Fruit fly (Drosophila melanogaster) whole organism, embryonic: Measurements from ENCODE around the gene ATPsynD.

Experiments used
- B-H2 ChIP-seq: fragments of 200-800 bp; sonication (Bioruptor generic); optimal IDR thresholded peaks from 2 replicates; lab custom pipeline; 2018; ENCODE audit warnings: missing biosample characterization, mild to moderate bottlenecking, missing genetic modification characterization
- CG10543 ChIP-seq: fragments of 200-800 bp; sonication (Bioruptor generic); optimal IDR thresholded peaks from 3 replicates; lab custom pipeline; 2017; ENCODE audit warnings: missing biosample characterization, mild to moderate bottlenecking, missing genetic modification characterization, moderate library complexity
- CG11695 ChIP-seq: fragments of 200-800 bp; sonication (Bioruptor generic); IDR thresholded peaks from 3 replicates; pipeline ENCODE4 v1.3.6; 2022; ENCODE audit warnings: missing biosample characterization, missing genetic modification characterization
- CG12391 ChIP-seq: fragments of 200-800 bp; sonication (Bioruptor generic); optimal IDR thresholded peaks from 3 replicates; lab custom pipeline; 2018; ENCODE audit warnings: missing biosample characterization, mild to moderate bottlenecking, missing genetic modification characterization, moderate library complexity
- CG12659 ChIP-seq: fragments of 200-800 bp; sonication (Bioruptor generic); optimal IDR thresholded peaks from 3 replicates; lab custom pipeline; 2017; ENCODE audit warnings: mild to moderate bottlenecking, missing biosample characterization, missing genetic modification reagents, missing genetic modification characterization
- CG13894 ChIP-seq: fragments of 200-800 bp; sonication (Bioruptor generic); optimal IDR thresholded peaks from 3 replicates; lab custom pipeline; 2018; ENCODE audit warnings: missing biosample characterization, mild to moderate bottlenecking, missing genetic modification characterization, moderate library complexity
- CG14050 ChIP-seq: fragments of 200-800 bp; sonication (Bioruptor generic); IDR thresholded peaks from 3 replicates; pipeline ENCODE4 v1.3.6; 2022; ENCODE audit warnings: missing biosample characterization, missing genetic modification characterization
- CG14710 ChIP-seq: fragments of 200-800 bp; sonication (Bioruptor generic); optimal IDR thresholded peaks from 3 replicates; lab custom pipeline; 2019; ENCODE audit warnings: missing biosample characterization, mild to moderate bottlenecking, missing genetic modification characterization, moderate library complexity
- CG15601 ChIP-seq: fragments of 200-800 bp; sonication (Bioruptor generic); optimal IDR thresholded peaks from 3 replicates; lab custom pipeline; 2019; ENCODE audit warnings: missing biosample characterization, mild to moderate bottlenecking, missing genetic modification characterization, moderate library complexity
- CG17361 ChIP-seq: fragments of 200-800 bp; sonication (Bioruptor generic); IDR thresholded peaks from 3 replicates; pipeline ENCODE4 v1.3.6; 2022; ENCODE audit warnings: missing biosample characterization, missing genetic modification characterization
- CG17802 ChIP-seq: fragments of 200-800 bp; sonication (Bioruptor generic); optimal IDR thresholded peaks from 2 replicates; lab custom pipeline; 2018; ENCODE audit warnings: missing biosample characterization, mild to moderate bottlenecking, missing genetic modification characterization, moderate library complexity
- CG17829 ChIP-seq: fragments of 200-800 bp; optimal IDR thresholded peaks from 2 replicates; lab custom pipeline; 2019; ENCODE audit warnings: missing biosample characterization, mild to moderate bottlenecking, missing genetic modification characterization, moderate library complexity
- CG2199 ChIP-seq: fragments of 200-800 bp; sonication (Bioruptor generic); IDR thresholded peaks from 3 replicates; pipeline ENCODE4 v1.3.6; 2022; ENCODE audit warnings: missing biosample characterization, missing genetic modification characterization
- CG3163 ChIP-seq: fragments of 200-800 bp; sonication (Bioruptor generic); optimal IDR thresholded peaks from 3 replicates; lab custom pipeline; 2016; ENCODE audit warnings: missing biosample characterization, missing genetic modification characterization
- CG32532 ChIP-seq: fragments of 200-800 bp; sonication (Bioruptor generic); IDR thresholded peaks from 2 replicates; pipeline ENCODE4 v1.3.6; 2022; ENCODE audit warnings: missing biosample characterization, missing genetic modification characterization
- CG34422 ChIP-seq: fragments of 200-800 bp; sonication (Bioruptor generic); IDR thresholded peaks from 3 replicates; pipeline ENCODE4 v1.3.6; 2022; ENCODE audit warnings: missing biosample characterization, missing genetic modification characterization
- CG42726 ChIP-seq: fragments of 200-800 bp; sonication (Bioruptor generic); IDR thresholded peaks from 2 replicates; pipeline ENCODE4 v1.3.6; 2022; ENCODE audit warnings: missing biosample characterization, missing genetic modification characterization; ENCODE audit not compliant: partially characterized antibody
- CG4730 ChIP-seq: fragments of 200-800 bp; sonication (Bioruptor generic); IDR thresholded peaks from 2 replicates; pipeline ENCODE4 v1.3.6; 2022; ENCODE audit warnings: missing biosample characterization, missing genetic modification characterization
- CG6791 ChIP-seq: fragments of 200-800 bp; sonication (Bioruptor generic); IDR thresholded peaks from 3 replicates; pipeline ENCODE4 v1.3.6; 2022; ENCODE audit warnings: missing biosample characterization, missing genetic modification characterization; ENCODE audit not compliant: partially characterized antibody
- CG7357 ChIP-seq: fragments of 200-800 bp; sonication (Bioruptor generic); IDR thresholded peaks from 3 replicates; pipeline ENCODE4 v1.3.6; 2022; ENCODE audit warnings: missing biosample characterization, missing genetic modification characterization
- Dbx ChIP-seq: fragments of 200-800 bp; sonication (Bioruptor generic); IDR thresholded peaks from 3 replicates; pipeline ENCODE4 v1.3.6; 2022; ENCODE audit warnings: missing biosample characterization, missing genetic modification characterization
- Dek ChIP-seq: fragments of 200-800 bp; sonication (Bioruptor generic); optimal IDR thresholded peaks from 3 replicates; lab custom pipeline; 2019; ENCODE audit warnings: missing biosample characterization, mild to moderate bottlenecking, missing genetic modification characterization, moderate library complexity
- Dref ChIP-seq: fragments of 200-800 bp; sonication (Bioruptor generic); IDR thresholded peaks from 2 replicates; pipeline ENCODE4 v1.3.6; 2022; ENCODE audit warnings: missing biosample characterization, missing genetic modification characterization
- Mad ChIP-seq: fragments of 200-800 bp; sonication (Bioruptor generic); optimal IDR thresholded peaks from 2 replicates; lab custom pipeline; 2016; ENCODE audit warnings: missing biosample characterization, missing genetic modification characterization
- Meics ChIP-seq: fragments of 200-800 bp; sonication (Bioruptor generic); optimal IDR thresholded peaks from 2 replicates; lab custom pipeline; 2017; ENCODE audit warnings: missing biosample characterization, mild to moderate bottlenecking, missing genetic modification characterization
- Mes4 ChIP-seq: fragments of 200-800 bp; sonication (Bioruptor generic); optimal IDR thresholded peaks from 2 replicates; lab custom pipeline; 2016; ENCODE audit warnings: missing biosample characterization, missing genetic modification characterization
- NFAT ChIP-seq: fragments of 200-800 bp; sonication (Bioruptor generic); IDR thresholded peaks from 2 replicates; pipeline ENCODE4 v1.3.6; 2022; ENCODE audit warnings: missing biosample characterization, missing genetic modification characterization
- Sin3A ChIP-seq: fragments of >200 bp; optimal IDR thresholded peaks from 2 replicates; lab custom pipeline; 2018
- Sry-δ ChIP-seq: fragments of 200-800 bp; sonication (Bioruptor generic); optimal IDR thresholded peaks from 2 replicates; lab custom pipeline; 2016; ENCODE audit warnings: missing biosample characterization, missing genetic modification characterization
- TFAM ChIP-seq: fragments of 200-800 bp; sonication (Bioruptor generic); optimal IDR thresholded peaks from 2 replicates; lab custom pipeline; 2017; ENCODE audit warnings: missing biosample characterization, missing genetic modification characterization, inconsistent platforms
- ato ChIP-seq: fragments of 200-800 bp; sonication (Bioruptor generic); IDR thresholded peaks from 2 replicates; pipeline ENCODE4 v1.3.6; 2022; ENCODE audit warnings: missing biosample characterization, missing genetic modification characterization; ENCODE audit not compliant: partially characterized antibody
- cato ChIP-seq: fragments of 200-800 bp; sonication (Bioruptor generic); optimal IDR thresholded peaks from 2 replicates; lab custom pipeline; 2016; ENCODE audit warnings: missing biosample characterization, missing genetic modification characterization, borderline replicate concordance
- caup ChIP-seq: fragments of 200-800 bp; sonication (Bioruptor generic); optimal IDR thresholded peaks from 3 replicates; lab custom pipeline; 2017; ENCODE audit warnings: missing biosample characterization, mild to moderate bottlenecking, missing genetic modification characterization, moderate library complexity; ENCODE audit not compliant: severe bottlenecking
- chinmo ChIP-seq: fragments of 200-800 bp; sonication (Bioruptor generic); IDR thresholded peaks from 4 replicates; pipeline ENCODE4 v1.3.6; 2022; ENCODE audit warnings: missing biosample characterization, missing genetic modification characterization; ENCODE audit not compliant: partially characterized antibody
- disco-r ChIP-seq: fragments of 200-800 bp; sonication (Bioruptor generic); optimal IDR thresholded peaks from 2 replicates; lab custom pipeline; 2016; ENCODE audit warnings: missing biosample characterization, missing genetic modification characterization
- exex ChIP-seq: fragments of 200-800 bp; sonication (Bioruptor generic); optimal IDR thresholded peaks from 4 replicates; lab custom pipeline; 2018; ENCODE audit warnings: missing biosample characterization, mild to moderate bottlenecking, missing genetic modification characterization, moderate library complexity
- eyg ChIP-seq: fragments of 200-800 bp; sonication (Bioruptor generic); optimal IDR thresholded peaks from 3 replicates; lab custom pipeline; 2016; ENCODE audit warnings: missing biosample characterization, missing genetic modification characterization
- grau ChIP-seq: fragments of 200-800 bp; optimal IDR thresholded peaks from 3 replicates; lab custom pipeline; 2019; ENCODE audit warnings: missing biosample characterization, mild to moderate bottlenecking, missing genetic modification characterization, moderate library complexity
- hbn ChIP-seq: fragments of 200-800 bp; sonication (Bioruptor generic); IDR thresholded peaks from 2 replicates; pipeline ENCODE4 v1.3.6; 2022; ENCODE audit warnings: missing biosample characterization, missing genetic modification characterization; ENCODE audit not compliant: partially characterized antibody
- hkb ChIP-seq, 2 experiments: fragments of 200-800 bp in 1 of 2; fragments of >200 bp in 1 of 2; sonication (Bioruptor generic) in 1 of 2; IDR thresholded peaks in 1 of 2; optimal IDR thresholded peaks in 1 of 2; 2 replicates each; pipeline versions ENCODE4 v1.3.6 to Lab custom; 2017 to 2022; ENCODE audit warnings: missing biosample characterization in 1 of 2, missing genetic modification characterization in 1 of 2
- mirr ChIP-seq: fragments of 200-800 bp; sonication (Bioruptor generic); optimal IDR thresholded peaks from 3 replicates; lab custom pipeline; 2018; ENCODE audit warnings: missing biosample characterization, mild to moderate bottlenecking, missing genetic modification characterization
- salm ChIP-seq: fragments of 200-800 bp; sonication (Bioruptor generic); optimal IDR thresholded peaks from 2 replicates; lab custom pipeline; 2018; ENCODE audit warnings: missing biosample characterization, mild to moderate bottlenecking, missing genetic modification characterization
- sd ChIP-seq: fragments of 200-800 bp; sonication (Bioruptor generic); optimal IDR thresholded peaks from 3 replicates; lab custom pipeline; 2018; ENCODE audit warnings: missing biosample characterization, mild to moderate bottlenecking, missing genetic modification characterization, moderate library complexity
- so ChIP-seq: fragments of 200-800 bp; sonication (Bioruptor generic); IDR thresholded peaks from 3 replicates; pipeline ENCODE4 v1.3.6; 2022; ENCODE audit warnings: missing biosample characterization, missing genetic modification characterization
- stwl ChIP-seq: fragments of 200-800 bp; sonication (Bioruptor generic); optimal IDR thresholded peaks from 3 replicates; lab custom pipeline; 2018; ENCODE audit warnings: missing biosample characterization, mild to moderate bottlenecking, missing genetic modification characterization, moderate library complexity
- trh ChIP-seq: fragments of 200-800 bp; sonication (Bioruptor generic); optimal IDR thresholded peaks from 2 replicates; lab custom pipeline; 2016; ENCODE audit warnings: missing biosample characterization, missing genetic modification characterization
- unpg ChIP-seq: fragments of 200-800 bp; sonication (Bioruptor generic); optimal IDR thresholded peaks from 3 replicates; lab custom pipeline; 2018; ENCODE audit warnings: missing biosample characterization, mild to moderate bottlenecking, missing genetic modification characterization, moderate library complexity
- z ChIP-seq: fragments of 200-800 bp; sonication (Bioruptor generic); IDR thresholded peaks from 3 replicates; pipeline ENCODE4 v1.3.6; 2022; ENCODE audit warnings: missing biosample characterization, missing genetic modification characterization
- zf30C ChIP-seq: fragments of 200-800 bp; sonication (Bioruptor generic); optimal IDR thresholded peaks from 3 replicates; lab custom pipeline; 2018; ENCODE audit warnings: missing biosample characterization, mild to moderate bottlenecking, missing genetic modification characterization

ATPsynD gene

dm6 chr3R:19094039-19094438 lies 761 bp upstream of the ATPsynD start, which contains the start of gene cdi:
TSS of gene cdi (minus strand) at chr3R:19094270.
- peak; percentile 9 for TF ChIP-seq mirr (GFP tag; lab: Kevin White, UChicago)
- TF ChIP-seq Meics (GFP tag; lab: Kevin White, UChicago) = no peak
- peak; percentile 25 for TF ChIP-seq CG13894 (tag; lab: Kevin White, UChicago)
- no peak for TF ChIP-seq trh (GFP tag; lab: Kevin White, UChicago)
- peak; percentile 6 for TF ChIP-seq exex (tag; lab: Kevin White, UChicago)
- peak; percentile 2 for TF ChIP-seq CG3163
- peak; percentile 28 for TF ChIP-seq CG17829 (tag; lab: Kevin White, UChicago)
- TF ChIP-seq Dref (GFP tag; lab: Robert Waterston, UW) = peak; percentile 84
- peak; percentile 19 for TF ChIP-seq CG12391 (tag; lab: Kevin White, UChicago)
- TF ChIP-seq z = 0 out of 3 replicates have a peak, but pooled peaks have one; percentile 51
- no peak for TF ChIP-seq cato (GFP tag; lab: Kevin White, UChicago)
- TF ChIP-seq CG12659 (GFP tag; lab: Kevin White, UChicago) = peak; percentile 47
- TF ChIP-seq NFAT (GFP tag; lab: Robert Waterston, UW) = 0 out of 2 replicates have a peak, but pooled peaks have one; percentile 15
- 0 out of 3 replicates have a peak, but pooled peaks have one; percentile 44 for TF ChIP-seq CG11695 (GFP tag; lab: Robert Waterston, UW)
- TF ChIP-seq salm = peak; percentile 15
- peak; percentile 55 for TF ChIP-seq CG10543 (GFP tag; lab: Kevin White, UChicago)
- TF ChIP-seq CG34422 (GFP tag; lab: Robert Waterston, UW) = peak; percentile 41; the same call in 1 of the 3 replicates
- TF ChIP-seq CG2199 = 0 out of 3 replicates have a peak, but pooled peaks have one; percentile 18
- TF ChIP-seq caup (GFP tag; lab: Kevin White, UChicago) = peak; percentile 47
- no peak for TF ChIP-seq CG17802 (tag; lab: Kevin White, UChicago)
- 0 out of 4 replicates have a peak, but pooled peaks have one; percentile 63 for TF ChIP-seq chinmo (GFP tag; lab: Robert Waterston, UW)
- TF ChIP-seq CG17361 = no peak
- 0 out of 3 replicates have a peak, but pooled peaks have one; percentile 24 for TF ChIP-seq CG14050
- peak; percentile 17 for TF ChIP-seq Mes4 (GFP tag; lab: Kevin White, UChicago)
- no peak for TF ChIP-seq CG7357
- TF ChIP-seq CG6791 (GFP tag; lab: Robert Waterston, UW) = peak; percentile 77
- no peak for TF ChIP-seq hkb (optimal IDR thresholded peaks at IDR 0.05; lab: Kevin White, UChicago)
- peak; percentile 29; the same call in 1 of the 2 replicates for TF ChIP-seq hkb (GFP tag; IDR thresholded peaks at IDR 0.05; lab: Robert Waterston, UW)
- TF ChIP-seq Sin3A = peak; percentile 7
- peak; percentile 15 for TF ChIP-seq CG15601
- peak; percentile 33 for TF ChIP-seq stwl (tag; lab: Kevin White, UChicago)
- peak; percentile 25 for TF ChIP-seq CG14710
- TF ChIP-seq sd (tag; lab: Kevin White, UChicago) = peak; percentile 10
- no peak for TF ChIP-seq Mad (GFP tag; lab: Kevin White, UChicago)
- no peak for TF ChIP-seq CG32532
- peak; percentile 60; the same call in 1 of the 2 replicates for TF ChIP-seq ato
- TF ChIP-seq Sry-δ (GFP tag; lab: Kevin White, UChicago) = peak; percentile 73
- no peak for TF ChIP-seq zf30C (GFP tag; lab: Kevin White, UChicago)
- TF ChIP-seq unpg (GFP tag; lab: Kevin White, UChicago) = peak; percentile 29
- TF ChIP-seq Dbx (GFP tag; lab: Robert Waterston, UW) = peak; percentile 62; the same call in 2 of the 3 replicates
- peak; percentile 62; the same call in 1 of the 2 replicates for TF ChIP-seq CG42726 (GFP tag; lab: Robert Waterston, UW)
- TF ChIP-seq TFAM (GFP tag; lab: Kevin White, UChicago) = no peak
- no peak for TF ChIP-seq eyg (GFP tag; lab: Kevin White, UChicago)
- peak; percentile 27 for TF ChIP-seq grau
- no peak for TF ChIP-seq so (GFP tag; lab: Robert Waterston, UW)
- peak; percentile 43 for TF ChIP-seq B-H2 (GFP tag; lab: Kevin White, UChicago)
- peak; percentile 57; the same call in 1 of the 2 replicates for TF ChIP-seq hbn (GFP tag; lab: Robert Waterston, UW)
- no peak for TF ChIP-seq disco-r (GFP tag; lab: Kevin White, UChicago)
- peak; percentile 25 for TF ChIP-seq Dek (tag; lab: Kevin White, UChicago)
- TF ChIP-seq CG4730 (GFP tag; lab: Robert Waterston, UW) = no peak
